Fruit fly (Drosophila melanogaster) whole organism, embryonic: ENCODE data around the gene Tcs4.

Source experiments
- Aef1 ChIP-seq: fragments of 200-800 bp; sonication (Bioruptor generic); IDR thresholded peaks from 3 replicates; pipeline ENCODE4 v1.3.6; 2022; ENCODE audit warnings: missing biosample characterization, missing genetic modification characterization
- Awh ChIP-seq: fragments of 200-800 bp; sonication (Bioruptor generic); IDR thresholded peaks from 2 replicates; pipeline ENCODE4, ENCODE4 v1.3.6; 2022; ENCODE audit warnings: missing biosample characterization, missing genetic modification characterization
- CG10543 ChIP-seq: fragments of 200-800 bp; sonication (Bioruptor generic); optimal IDR thresholded peaks from 3 replicates; lab custom pipeline; 2017; ENCODE audit warnings: missing biosample characterization, mild to moderate bottlenecking, missing genetic modification characterization, moderate library complexity
- CG1233 ChIP-seq: fragments of 200-800 bp; sonication (Bioruptor generic); optimal IDR thresholded peaks from 4 replicates; lab custom pipeline; 2018; ENCODE audit warnings: missing biosample characterization, mild to moderate bottlenecking, missing genetic modification characterization
- CG12659 ChIP-seq: fragments of 200-800 bp; sonication (Bioruptor generic); optimal IDR thresholded peaks from 3 replicates; lab custom pipeline; 2017; ENCODE audit warnings: mild to moderate bottlenecking, missing biosample characterization, missing genetic modification reagents, missing genetic modification characterization
- CG12744 ChIP-seq: fragments of 200-800 bp; sonication (Bioruptor generic); optimal IDR thresholded peaks from 2 replicates; lab custom pipeline; 2016; ENCODE audit warnings: missing biosample characterization, missing genetic modification characterization
- CG1529 ChIP-seq: fragments of 200-800 bp; sonication (Bioruptor generic); optimal IDR thresholded peaks from 3 replicates; lab custom pipeline; 2018; ENCODE audit warnings: missing biosample characterization, missing genetic modification characterization
- CG16815 ChIP-seq: fragments of 200-800 bp; sonication (Bioruptor generic); optimal IDR thresholded peaks from 3 replicates; lab custom pipeline; 2017; ENCODE audit warnings: missing biosample characterization, mild to moderate bottlenecking, missing genetic modification characterization
- CG17328 ChIP-seq: fragments of 200-800 bp; sonication (Bioruptor generic); IDR thresholded peaks from 2 replicates; pipeline ENCODE4 v1.3.6; 2022; ENCODE audit warnings: missing biosample characterization, missing genetic modification characterization
- CG17359 ChIP-seq: fragments of 200-800 bp; sonication (Bioruptor generic); optimal IDR thresholded peaks from 3 replicates; lab custom pipeline; 2018; ENCODE audit warnings: missing biosample characterization, mild to moderate bottlenecking, missing genetic modification characterization, moderate library complexity
- CG17361 ChIP-seq: fragments of 200-800 bp; sonication (Bioruptor generic); IDR thresholded peaks from 3 replicates; pipeline ENCODE4 v1.3.6; 2022; ENCODE audit warnings: missing biosample characterization, missing genetic modification characterization
- CG17385 ChIP-seq: fragments of 200-800 bp; sonication (Bioruptor generic); optimal IDR thresholded peaks from 3 replicates; lab custom pipeline; 2018; ENCODE audit warnings: missing biosample characterization, mild to moderate bottlenecking, missing genetic modification characterization
- CG17612 ChIP-seq: fragments of 200-800 bp; sonication (Bioruptor generic); IDR thresholded peaks from 2 replicates; pipeline ENCODE4 v1.3.6; 2022; ENCODE audit warnings: missing biosample characterization, missing genetic modification characterization
- CG2199 ChIP-seq: fragments of 200-800 bp; sonication (Bioruptor generic); IDR thresholded peaks from 3 replicates; pipeline ENCODE4 v1.3.6; 2022; ENCODE audit warnings: missing biosample characterization, missing genetic modification characterization
- CG2889 ChIP-seq: fragments of 200-800 bp; sonication (Bioruptor generic); IDR thresholded peaks from 3 replicates; pipeline ENCODE4 v1.3.6; 2022; ENCODE audit warnings: missing biosample characterization, missing genetic modification characterization
- CG30431 ChIP-seq: fragments of 200-800 bp; sonication (Bioruptor generic); optimal IDR thresholded peaks from 2 replicates; lab custom pipeline; 2017; ENCODE audit warnings: missing biosample characterization, missing genetic modification characterization
- CG32767 ChIP-seq: fragments of 200-800 bp; sonication (Bioruptor generic); IDR thresholded peaks from 2 replicates; pipeline ENCODE4 v1.3.6; 2022; ENCODE audit warnings: missing biosample characterization, missing genetic modification characterization
- CG33557 ChIP-seq: fragments of 200-800 bp; sonication (Bioruptor generic); optimal IDR thresholded peaks from 2 replicates; lab custom pipeline; 2019; ENCODE audit warnings: missing biosample characterization, mild to moderate bottlenecking, missing genetic modification characterization, moderate library complexity
- CG43689 ChIP-seq: fragments of 200-800 bp; sonication (Bioruptor generic); IDR thresholded peaks from 2 replicates; pipeline ENCODE4 v1.3.6; 2022; ENCODE audit warnings: missing biosample characterization, missing genetic modification characterization
- CG4617 ChIP-seq: fragments of 200-800 bp; sonication (Bioruptor generic); optimal IDR thresholded peaks from 3 replicates; lab custom pipeline; 2016; ENCODE audit warnings: missing biosample characterization, missing genetic modification characterization, borderline replicate concordance
- CG7745 ChIP-seq: fragments of 200-800 bp; sonication (Bioruptor generic); optimal IDR thresholded peaks from 2 replicates; lab custom pipeline; 2018; ENCODE audit warnings: missing biosample characterization, mild to moderate bottlenecking, missing genetic modification characterization, moderate library complexity
- CG8478 ChIP-seq: fragments of >200 bp; optimal IDR thresholded peaks from 2 replicates; lab custom pipeline; 2018
- CG9797 ChIP-seq: fragments of 200-800 bp; sonication (Bioruptor generic); optimal IDR thresholded peaks from 3 replicates; lab custom pipeline; 2018; ENCODE audit warnings: missing biosample characterization, mild to moderate bottlenecking, missing genetic modification characterization
- CG9932 ChIP-seq: fragments of 200-800 bp; sonication (Bioruptor generic); IDR thresholded peaks from 2 replicates; pipeline ENCODE4 v1.3.6; 2022; ENCODE audit warnings: missing biosample characterization, missing genetic modification characterization
- Chrac-16 ChIP-seq: fragments of 200-800 bp; sonication (Bioruptor generic); optimal IDR thresholded peaks from 3 replicates; lab custom pipeline; 2016; ENCODE audit warnings: missing biosample characterization, missing genetic modification characterization
- Dip3 ChIP-seq: fragments of 200-800 bp; sonication (Bioruptor generic); optimal IDR thresholded peaks from 3 replicates; lab custom pipeline; 2016; ENCODE audit warnings: missing biosample characterization, missing genetic modification characterization
- Eip74EF ChIP-seq, 2 experiments: fragments of 200-800 bp in 1 of 2; fragments of >200 bp in 1 of 2; sonication (Bioruptor generic) in 1 of 2; optimal IDR thresholded peaks; 2 replicates each; lab custom pipeline; 2017 to 2019; ENCODE audit warnings: missing biosample characterization in 2 of 2, missing genetic modification characterization in 2 of 2, mild to moderate bottlenecking in 1 of 2, moderate library complexity in 1 of 2
- Fer3 ChIP-seq: fragments of 200-800 bp; sonication (Bioruptor generic); optimal IDR thresholded peaks from 2 replicates; lab custom pipeline; 2018; ENCODE audit warnings: missing biosample characterization, mild to moderate bottlenecking, missing genetic modification characterization, moderate library complexity
- HLHmδ ChIP-seq: fragments of 200-800 bp; sonication (Bioruptor generic); optimal IDR thresholded peaks from 2 replicates; lab custom pipeline; 2018; ENCODE audit warnings: missing biosample characterization, mild to moderate bottlenecking, missing genetic modification characterization, moderate library complexity
- HmgD ChIP-seq: fragments of 200-800 bp; sonication (Bioruptor generic); optimal IDR thresholded peaks from 3 replicates; lab custom pipeline; 2016; ENCODE audit warnings: missing biosample characterization, missing genetic modification characterization
- Hr3 ChIP-seq: fragments of 200-800 bp; sonication (Bioruptor generic); optimal IDR thresholded peaks from 3 replicates; lab custom pipeline; 2016; ENCODE audit warnings: missing biosample characterization, missing genetic modification characterization
- Hr78 ChIP-seq, 2 experiments: fragments of 200-800 bp in 1 of 2; fragments of >200 bp in 1 of 2; sonication (Bioruptor generic) in 1 of 2; optimal IDR thresholded peaks; 2 replicates each; lab custom pipeline; 2017 to 2019; ENCODE audit warnings: missing biosample characterization in 2 of 2, missing genetic modification characterization in 2 of 2, mild to moderate bottlenecking in 1 of 2, moderate library complexity in 1 of 2
- Max ChIP-seq: fragments of 200-800 bp; sonication (Bioruptor generic); optimal IDR thresholded peaks from 2 replicates; lab custom pipeline; 2016; ENCODE audit warnings: missing biosample characterization, mild to moderate bottlenecking, missing genetic modification characterization
- Med ChIP-seq: fragments of 200-800 bp; sonication (Bioruptor generic); peaks from one replicate; lab custom pipeline; 2016; ENCODE audit warnings: missing biosample characterization, missing genetic modification characterization, mild to moderate bottlenecking, inconsistent platforms, moderate library complexity
- Six4 ChIP-seq: fragments of 200-800 bp; sonication (Bioruptor generic); optimal IDR thresholded peaks from 2 replicates; lab custom pipeline; 2016; ENCODE audit warnings: missing biosample characterization, missing genetic modification characterization
- Spps ChIP-seq: fragments of 200-800 bp; sonication (Bioruptor generic); optimal IDR thresholded peaks from 2 replicates; lab custom pipeline; 2018; ENCODE audit warnings: missing biosample characterization, mild to moderate bottlenecking, missing genetic modification characterization
- YL-1 ChIP-seq: fragments of 200-800 bp; sonication (Bioruptor generic); optimal IDR thresholded peaks from 3 replicates; lab custom pipeline; 2017; ENCODE audit warnings: missing biosample characterization, mild to moderate bottlenecking, missing genetic modification characterization
- ara ChIP-seq: fragments of 200-800 bp; sonication (Bioruptor generic); IDR thresholded peaks from 2 replicates; pipeline ENCODE4 v1.3.6; 2022; ENCODE audit warnings: missing biosample characterization, missing genetic modification characterization
- cg ChIP-seq: fragments of 200-800 bp; sonication (Bioruptor generic); optimal IDR thresholded peaks from 3 replicates; lab custom pipeline; 2019; ENCODE audit warnings: missing biosample characterization, mild to moderate bottlenecking, missing genetic modification characterization, moderate library complexity
- chinmo ChIP-seq: fragments of 200-800 bp; sonication (Bioruptor generic); IDR thresholded peaks from 4 replicates; pipeline ENCODE4 v1.3.6; 2022; ENCODE audit warnings: missing biosample characterization, missing genetic modification characterization; ENCODE audit not compliant: partially characterized antibody
- crp ChIP-seq, 2 experiments: fragments of 200-800 bp; sonication (Bioruptor generic); optimal IDR thresholded peaks; 2 replicates in 1 of 2; 3 replicates in 1 of 2; lab custom pipeline; 2017; ENCODE audit warnings: missing biosample characterization in 2 of 2, missing genetic modification characterization in 2 of 2, mild to moderate bottlenecking in 1 of 2, moderate library complexity in 1 of 2
- exex ChIP-seq: fragments of 200-800 bp; sonication (Bioruptor generic); optimal IDR thresholded peaks from 4 replicates; lab custom pipeline; 2018; ENCODE audit warnings: missing biosample characterization, mild to moderate bottlenecking, missing genetic modification characterization, moderate library complexity
- hb ChIP-seq: fragments of 200-800 bp; sonication (Bioruptor generic); IDR thresholded peaks from 3 replicates; pipeline ENCODE4 v1.3.6; 2022; ENCODE audit warnings: missing biosample characterization, missing genetic modification characterization; ENCODE audit not compliant: partially characterized antibody
- lov ChIP-seq, 2 experiments: fragments of 200-800 bp in 1 of 2; fragments of >200 bp in 1 of 2; sonication (Bioruptor generic) in 1 of 2; IDR thresholded peaks in 1 of 2; optimal IDR thresholded peaks in 1 of 2; 2 replicates in 1 of 2; 3 replicates in 1 of 2; pipeline versions ENCODE4 v1.3.6 to Lab custom; 2017 to 2022; ENCODE audit warnings: missing biosample characterization in 1 of 2, missing genetic modification characterization in 1 of 2
- nerfin-1 ChIP-seq: fragments of 200-800 bp; sonication (Bioruptor generic); optimal IDR thresholded peaks from 3 replicates; lab custom pipeline; 2019; ENCODE audit warnings: missing biosample characterization, mild to moderate bottlenecking, missing genetic modification characterization, moderate library complexity
- pho ChIP-seq: fragments of 200-800 bp; sonication (Bioruptor generic); optimal IDR thresholded peaks from 2 replicates; lab custom pipeline; 2016; ENCODE audit warnings: missing biosample characterization, missing genetic modification characterization
- shn ChIP-seq: fragments of 200-800 bp; sonication (Bioruptor generic); optimal IDR thresholded peaks from 3 replicates; lab custom pipeline; 2016; ENCODE audit warnings: missing biosample characterization, missing genetic modification characterization
- vfl ChIP-seq: fragments of 200-800 bp; sonication (Bioruptor generic); optimal IDR thresholded peaks from 2 replicates; lab custom pipeline; 2016; ENCODE audit warnings: missing biosample characterization, missing genetic modification characterization

Gene Tcs4

dm6 chrX:19651757-19652419, 49.7 kb downstream of the Tcs4 start, which contains the start of the genes Ranbp21 and Elys (continued):
- peak; percentile 91 for TF ChIP-seq Med (GFP tag; lab: Kevin White, UChicago)
- TF ChIP-seq Eip74EF (GFP tag; optimal IDR thresholded peaks at IDR 0.05; lab: Kevin White, UChicago) = no peak
- TF ChIP-seq Spps = no peak
- no peak for TF ChIP-seq Hr78 (GFP tag; optimal IDR thresholded peaks at IDR 0.05; lab: Kevin White, UChicago)
- TF ChIP-seq crp (GFP tag; optimal IDR thresholded peaks at IDR 0.05; lab: Kevin White, UChicago) = peak in 1 of 2 experiments; percentile 38
- no peak for TF ChIP-seq lov (optimal IDR thresholded peaks at IDR 0.05; lab: Kevin White, UChicago)
- TF ChIP-seq lov (GFP tag; IDR thresholded peaks at IDR 0.05; lab: Robert Waterston, UW) = no peak
- TF ChIP-seq HmgD = peak; percentile 40
- no peak for TF ChIP-seq CG7745 (tag; lab: Kevin White, UChicago)
- no peak; the same call in 1 of the 2 replicates for TF ChIP-seq CG43689
- peak; percentile 46 for TF ChIP-seq Hr3 (GFP tag; lab: Kevin White, UChicago)
- TF ChIP-seq CG9932 = peak; percentile 66
- peak; percentile 62 for TF ChIP-seq CG10543 (GFP tag; lab: Kevin White, UChicago)
- TF ChIP-seq hb (GFP tag; lab: Robert Waterston, UW) = 0 out of 3 replicates have a peak, but pooled peaks have one; percentile 56
- peak; percentile 64 for TF ChIP-seq YL-1
- peak; percentile 23 for TF ChIP-seq CG1233
- peak; percentile 73 for TF ChIP-seq Dip3 (GFP tag; lab: Kevin White, UChicago)
- TF ChIP-seq CG17328 = peak; percentile 33; the same call in 1 of the 2 replicates
- TF ChIP-seq Fer3 (tag; lab: Kevin White, UChicago) = peak; percentile 3
- TF ChIP-seq CG30431 (GFP tag; lab: Kevin White, UChicago) = peak; percentile 15
- TF ChIP-seq Chrac-16 (GFP tag; lab: Kevin White, UChicago) = peak; percentile 71
- TF ChIP-seq cg (GFP tag; lab: Kevin White, UChicago) = peak; percentile 69
- peak; percentile 40 for TF ChIP-seq CG9797 (GFP tag; lab: Kevin White, UChicago)
- no peak for TF ChIP-seq nerfin-1 (tag; lab: Kevin White, UChicago)
- peak; percentile 62 for TF ChIP-seq ara (GFP tag; lab: Robert Waterston, UW)
- no peak for TF ChIP-seq HLHmδ
- peak; percentile 21 for TF ChIP-seq CG12744
- peak; percentile 7 for TF ChIP-seq CG33557 (GFP tag; lab: Kevin White, UChicago)
- no peak for TF ChIP-seq CG1529 (GFP tag; lab: Kevin White, UChicago)
- TF ChIP-seq CG17612 (GFP tag; lab: Robert Waterston, UW) = no peak
- peak; percentile 53 for TF ChIP-seq pho (GFP tag; lab: Kevin White, UChicago)
- peak; percentile 65 for TF ChIP-seq shn
- 0 out of 4 replicates have a peak, but pooled peaks have one; percentile 34 for TF ChIP-seq chinmo (GFP tag; lab: Robert Waterston, UW)
- TF ChIP-seq CG17359 (tag; lab: Kevin White, UChicago) = no peak
- peak; percentile 64 for TF ChIP-seq Max
- 0 out of 3 replicates have a peak, but pooled peaks have one; percentile 27 for TF ChIP-seq CG2889
- TF ChIP-seq CG12659 (GFP tag; lab: Kevin White, UChicago) = peak; percentile 69
- TF ChIP-seq Aef1 (GFP tag; lab: Robert Waterston, UW) = peak; percentile 55
- TF ChIP-seq CG17361 (GFP tag; lab: Robert Waterston, UW) = no peak; the same call in 2 of the 3 replicates
- 0 out of 2 replicates have a peak, but pooled peaks have one; percentile 29 for TF ChIP-seq Awh (GFP tag; lab: Robert Waterston, UW)
- no peak for TF ChIP-seq CG32767
- TF ChIP-seq CG4617 = peak; percentile 20
- TF ChIP-seq exex = no peak
- TF ChIP-seq vfl = peak; percentile 26
- no peak for TF ChIP-seq CG16815
- peak; percentile 16 for TF ChIP-seq Six4
- no peak for TF ChIP-seq CG2199
- no peak for TF ChIP-seq CG8478 (lab: Kevin White, UChicago)
- TF ChIP-seq CG17385 (GFP tag; lab: Kevin White, UChicago) = no peak
